Worm (Caenorhabditis elegans): ENCODE measurements around the gene prmn-1.

prmn-1 gene

DNA sequence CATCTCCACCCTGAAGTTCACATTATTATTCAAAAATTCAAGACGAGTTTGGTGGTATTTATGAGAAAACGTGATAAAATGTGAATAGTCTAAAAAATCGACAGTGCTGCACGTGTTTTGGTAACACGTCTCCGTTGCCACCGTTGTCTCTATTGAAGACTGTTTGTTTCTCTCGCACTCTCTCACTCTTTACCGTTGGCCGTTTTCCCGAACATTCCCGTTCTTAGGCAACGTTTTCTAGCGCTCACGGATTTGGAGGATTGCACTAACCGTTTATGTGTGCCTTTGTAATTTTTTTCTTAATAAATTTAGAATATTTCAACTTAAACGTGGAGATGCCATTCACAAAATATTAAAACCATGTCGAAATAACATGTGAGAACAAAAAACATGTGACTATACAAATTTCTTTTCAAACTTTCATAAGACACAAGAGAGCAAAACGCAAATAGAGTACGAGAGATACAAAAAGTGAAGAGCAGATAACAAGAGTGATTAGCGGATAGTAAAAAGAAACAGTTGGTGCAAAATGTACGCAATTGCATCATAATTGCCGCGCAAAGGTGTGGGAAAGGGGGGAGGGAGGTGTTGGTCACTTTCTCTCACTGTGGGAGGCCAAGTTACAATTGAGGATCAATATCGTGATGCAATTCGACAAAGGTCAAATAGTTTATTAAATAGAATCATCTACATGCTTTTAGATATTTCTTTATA, 30.1 kb downstream of the prmn-1 start, which contains the start of gene pek-1:
Gene pek-1, minus strand, starts transcription at position 51 of the 714 bp plus-strand sequence.
- no peak for TF ChIP-seq tbp1 (GFP tag; optimal IDR thresholded peaks at IDR 0.05)
- TF ChIP-seq nhr-80 (tag; optimal IDR thresholded peaks at IDR 0.05), result peak; percentile 54
- peak; percentile 45 for TF ChIP-seq lin-40 (tag; optimal IDR thresholded peaks at IDR 0.05)
- peak; percentile 24 for TF ChIP-seq K12H6.12 (tag; optimal IDR thresholded peaks at IDR 0.05)
- no peak for TF ChIP-seq rcor-1 (GFP tag; IDR thresholded peaks at IDR 0.05)
- peak; percentile 73 to 88 for TF ChIP-seq let-607 (tag; optimal IDR thresholded peaks at IDR 0.05)
- peak; percentile 62; the same call in 1 of the 2 replicates for TF ChIP-seq hmg-1.2 (GFP tag; IDR thresholded peaks at IDR 0.05)
- peak; percentile 44; the same call in 1 of the 2 replicates for TF ChIP-seq B0336.3 (GFP tag; IDR thresholded peaks at IDR 0.05)
- no peak for TF ChIP-seq pbrm-1 (GFP tag; IDR thresholded peaks at IDR 0.05)
- TF ChIP-seq hmg-20 (GFP tag; IDR thresholded peaks at IDR 0.05), result no peak
- TF ChIP-seq akir-1 (GFP tag; optimal IDR thresholded peaks at IDR 0.05), result no peak
- peak; percentile 10; the same call in 1 of the 2 replicates for TF ChIP-seq ekl-4 (GFP tag; IDR thresholded peaks at IDR 0.05)
- TF ChIP-seq madf-10 (tag; optimal IDR thresholded peaks at IDR 0.05), result peak; percentile 4
- no peak for TF ChIP-seq hrde-1 (tag; optimal IDR thresholded peaks at IDR 0.05; ENCODE audit: borderline replicate concordance)
- TF ChIP-seq rpc-1 (optimal IDR thresholded peaks at IDR 0.05), result peak; percentile 15
- TF ChIP-seq rpc-1 (tag; optimal IDR thresholded peaks at IDR 0.05), result no peak
- TF ChIP-seq nfyb-1 (GFP tag; IDR thresholded peaks at IDR 0.05), result 0 out of 2 replicates have a peak, but pooled peaks have one; percentile 31
- TF ChIP-seq cebp-1 (GFP tag; IDR thresholded peaks at IDR 0.05), result no peak
- peak; percentile 73 for TF ChIP-seq cebp-1 (tag; optimal IDR thresholded peaks at IDR 0.05)
- TF ChIP-seq sptf-2 (GFP tag; optimal IDR thresholded peaks at IDR 0.05), result no peak
- no peak for TF ChIP-seq unc-62 (GFP tag; optimal IDR thresholded peaks at IDR 0.05)
- no peak for TF ChIP-seq hlh-26 (GFP tag; conservative IDR thresholded peaks at IDR 0.05)
- TF ChIP-seq hsf-1 (GFP tag; IDR thresholded peaks at IDR 0.05), result peak; percentile 89

DNA sequence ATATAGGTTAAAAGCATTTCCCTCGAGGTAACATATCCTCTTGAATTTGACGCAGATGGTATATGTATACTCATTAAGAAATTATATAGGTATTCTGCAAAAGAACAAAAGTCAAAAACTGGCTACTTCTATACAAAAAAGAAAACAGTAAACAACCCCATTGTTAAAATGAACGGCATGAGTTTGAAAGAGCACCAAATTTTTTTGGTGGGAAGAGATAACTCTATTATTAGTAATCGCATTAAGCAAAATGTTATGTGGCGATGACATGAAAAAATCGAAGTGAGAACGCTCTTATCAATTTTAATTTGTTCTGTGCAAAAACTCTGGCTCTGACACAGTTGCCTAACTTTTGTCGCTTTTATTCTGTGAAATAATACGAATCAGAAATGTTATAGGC, 33.8 kb downstream of the prmn-1 start, which contains the start of gene F46C3.2:
Gene F46C3.2, minus strand, starts transcription at position 101 of the 400 bp plus-strand sequence.
- no peak for TF ChIP-seq madf-10 (tag; optimal IDR thresholded peaks at IDR 0.05)
- TF ChIP-seq nhr-80 (tag; optimal IDR thresholded peaks at IDR 0.05), result peak; percentile 7
- TF ChIP-seq rpc-1 (optimal IDR thresholded peaks at IDR 0.05), result no peak
- no peak for TF ChIP-seq rpc-1 (tag; optimal IDR thresholded peaks at IDR 0.05)
- TF ChIP-seq D2030.7 (GFP tag; IDR thresholded peaks at IDR 0.05), result no peak
- no peak for TF ChIP-seq lin-54 (GFP tag; optimal IDR thresholded peaks at IDR 0.05)

DNA sequence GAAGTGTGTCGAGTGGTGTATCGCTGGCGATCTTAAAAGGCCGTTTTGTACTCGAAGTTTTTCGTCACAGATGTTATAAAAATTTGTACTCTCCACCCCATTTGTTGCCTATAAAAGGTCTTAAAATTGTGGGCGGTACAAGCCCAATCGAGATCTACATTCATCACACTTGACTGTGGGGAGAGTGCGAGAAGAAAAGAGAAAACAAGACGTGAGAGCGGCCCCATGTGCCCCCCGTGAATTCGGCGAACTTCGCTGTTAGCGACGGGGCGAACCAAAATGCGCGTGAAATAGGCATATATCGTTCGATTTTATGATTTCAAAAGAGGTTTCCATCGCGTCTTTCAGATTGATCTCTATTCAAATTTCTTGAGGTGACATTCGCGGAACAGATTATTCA, 35.1 kb downstream of the prmn-1 start, which contains the start of gene F46C3.6:
Gene F46C3.6, minus strand, starts transcription at position 87 of the 400 bp plus-strand sequence.
- TF ChIP-seq F33H1.4 (GFP tag; IDR thresholded peaks at IDR 0.05), result no peak
- TF ChIP-seq zfh-2 (GFP tag; conservative IDR thresholded peaks at IDR 0.05), result no peak
- no peak for TF ChIP-seq chd-7 (tag; optimal IDR thresholded peaks at IDR 0.05)

DNA sequence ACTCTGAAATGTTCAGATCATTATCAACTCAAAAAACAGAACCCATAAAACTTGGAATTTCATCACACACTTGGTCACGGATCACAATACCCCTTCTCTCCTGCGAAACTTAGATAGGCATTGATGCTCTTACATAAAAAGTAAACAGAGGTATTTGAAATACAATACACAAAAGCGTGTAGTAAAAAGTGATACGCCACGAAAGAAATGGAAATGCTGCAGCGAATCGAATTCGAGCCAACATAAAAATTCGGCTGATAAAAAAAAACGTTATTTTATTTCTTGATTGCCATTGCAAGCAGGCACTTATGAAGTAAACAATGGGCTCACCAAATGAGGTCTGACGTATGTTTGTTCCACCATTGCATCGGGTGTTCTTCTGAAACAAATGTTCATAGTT, 41.8 kb downstream of the prmn-1 start:
- TF ChIP-seq nhr-80 (tag; optimal IDR thresholded peaks at IDR 0.05) (peak; percentile 11), zfh-2 (GFP tag; conservative IDR thresholded peaks at IDR 0.05) (no peak)

DNA sequence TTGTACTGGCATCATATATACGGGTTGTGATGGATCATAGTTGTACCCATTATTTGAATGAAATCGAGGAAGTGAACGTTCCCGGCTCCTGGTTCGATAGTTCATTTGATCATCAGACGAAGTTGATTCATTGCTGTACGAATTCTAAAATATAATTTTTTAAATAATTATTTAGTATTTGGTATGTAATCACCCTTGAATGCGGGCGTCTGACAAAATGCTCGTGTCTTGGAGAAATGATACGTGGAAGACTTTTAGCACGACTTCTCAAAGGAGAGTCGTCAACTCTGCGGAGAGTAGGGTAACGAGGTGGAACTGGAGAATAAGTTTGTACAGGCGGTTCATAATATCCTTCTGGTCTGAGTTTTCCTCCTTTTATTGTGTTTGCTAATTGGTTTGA, 42.7 kb downstream of the prmn-1 start:
- no peak for TF ChIP-seq lir-1 (GFP tag; conservative IDR thresholded peaks at IDR 0.05)
- no peak for TF ChIP-seq athp-1 (tag; optimal IDR thresholded peaks at IDR 0.05)
- no peak for TF ChIP-seq ztf-6 (GFP tag; IDR thresholded peaks at IDR 0.05)
- TF ChIP-seq lin-40 (tag; optimal IDR thresholded peaks at IDR 0.05), result no peak
